Worm (Caenorhabditis elegans): ENCODE results near the gene C28G1.10.

C28G1.10 gene

DNA sequence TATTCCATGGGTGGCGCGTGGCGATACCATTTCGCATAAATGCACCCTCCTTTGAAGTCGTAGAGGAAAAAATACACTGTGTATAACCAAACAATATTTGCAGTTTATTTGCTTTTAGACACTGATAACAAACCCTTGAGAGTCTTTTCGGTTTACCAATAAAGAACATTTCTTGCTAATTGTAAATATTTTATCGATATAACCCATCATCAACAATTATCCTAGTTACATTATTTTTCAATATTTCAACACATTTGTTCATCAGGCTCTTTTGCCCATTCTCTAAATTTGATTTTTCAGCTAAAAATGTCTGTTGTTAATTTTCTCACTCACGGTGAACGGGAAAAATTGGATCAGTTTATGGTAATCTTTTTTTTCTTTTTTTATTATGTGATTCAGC lies 2.9 kb upstream of the C28G1.10 start, which contains the start of gene ubc-23:
Gene ubc-23 (plus strand): TSS at position 301 of the 400 bp plus-strand sequence.
- no peak for TF ChIP-seq nhr-42 (GFP tag; IDR thresholded peaks at IDR 0.05)
- no peak for TF ChIP-seq tag-97 (GFP tag; IDR thresholded peaks at IDR 0.05)
- no peak for TF ChIP-seq pqm-1 (tag; optimal IDR thresholded peaks at IDR 0.05)
- no peak for TF ChIP-seq nhr-41 (GFP tag; IDR thresholded peaks at IDR 0.05)
- TF ChIP-seq R02D3.7 (tag; optimal IDR thresholded peaks at IDR 0.05): no peak
- no peak for TF ChIP-seq mes-2 (tag; optimal IDR thresholded peaks at IDR 0.05; ENCODE audit: poor library complexity, severe bottlenecking)
- TF ChIP-seq zip-11 (GFP tag; IDR thresholded peaks at IDR 0.05): no peak
- no peak for TF ChIP-seq daf-16 (GFP tag; optimal IDR thresholded peaks at IDR 0.05)
- TF ChIP-seq daf-16 (tag; optimal IDR thresholded peaks at IDR 0.05): no peak
- TF ChIP-seq nhr-6 (tag; optimal IDR thresholded peaks at IDR 0.05): no peak

ce11 chrX:8853524-8853923 lies 6.6 kb downstream of the C28G1.10 start, which contains the start of gene sprp-4:
TSS of gene sprp-4 (minus strand) at chrX:8853624.
- no peak for TF ChIP-seq vab-7 (GFP tag; IDR thresholded peaks at IDR 0.05)

ce11 chrX:8854409-8854808 lies 7.5 kb downstream of the C28G1.10 start:
- TF ChIP-seq lin-15B (tag; optimal IDR thresholded peaks at IDR 0.05) (no peak), set-16 (GFP tag; IDR thresholded peaks at IDR 0.05) (no peak), aha-1 (tag) (peak; percentile 93), daf-8 (GFP tag; IDR thresholded peaks at IDR 0.05) (no peak), ztf-11 (tag; optimal IDR thresholded peaks at IDR 0.05) (no peak), unc-130 (GFP tag; optimal IDR thresholded peaks at IDR 0.05) (no peak)

DNA sequence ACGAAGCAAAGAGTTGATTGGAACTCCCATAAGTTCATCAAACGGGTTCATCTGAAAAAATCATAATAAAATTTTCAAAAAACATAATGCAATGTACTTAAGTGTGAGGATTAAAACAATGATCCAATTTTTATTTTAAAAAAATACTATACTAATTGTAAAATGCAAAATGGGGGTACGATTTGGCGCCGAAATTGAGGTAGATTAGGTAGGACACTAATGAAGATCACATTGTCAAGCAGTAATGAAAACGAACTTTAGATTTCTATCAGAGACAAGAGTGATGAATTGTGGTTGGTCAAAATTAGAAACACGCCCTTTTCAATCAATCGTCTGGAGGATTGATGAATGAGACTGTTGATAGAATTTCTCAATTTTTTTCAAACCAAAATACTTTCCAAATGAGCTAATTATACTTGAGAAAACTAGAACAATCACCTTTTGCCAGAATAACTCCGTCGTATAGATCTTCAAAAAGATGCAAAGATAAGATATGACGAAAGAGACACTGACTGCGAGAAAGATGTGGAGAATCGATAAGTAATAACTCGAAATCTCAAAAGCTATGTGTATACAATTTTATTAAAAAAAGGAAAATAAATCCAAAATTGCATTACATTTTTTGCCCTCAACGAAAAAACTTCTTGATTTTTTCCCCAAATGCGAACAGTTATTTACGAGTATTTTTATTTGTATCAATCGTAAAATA lies 11.1 kb downstream of the C28G1.10 start, which contains the start of gene C06E2.5:
Gene C06E2.5 (minus strand): TSS at position 51 of the 709 bp plus-strand sequence.
- TF ChIP-seq mdt-29 (GFP tag; IDR thresholded peaks at IDR 0.05) (no peak), unc-62 (GFP tag; optimal IDR thresholded peaks at IDR 0.05 in 1 of 2) (peak in 1 of 2 experiments; percentile 45), unc-62 (tag; optimal IDR thresholded peaks at IDR 0.05) (no peak)

DNA sequence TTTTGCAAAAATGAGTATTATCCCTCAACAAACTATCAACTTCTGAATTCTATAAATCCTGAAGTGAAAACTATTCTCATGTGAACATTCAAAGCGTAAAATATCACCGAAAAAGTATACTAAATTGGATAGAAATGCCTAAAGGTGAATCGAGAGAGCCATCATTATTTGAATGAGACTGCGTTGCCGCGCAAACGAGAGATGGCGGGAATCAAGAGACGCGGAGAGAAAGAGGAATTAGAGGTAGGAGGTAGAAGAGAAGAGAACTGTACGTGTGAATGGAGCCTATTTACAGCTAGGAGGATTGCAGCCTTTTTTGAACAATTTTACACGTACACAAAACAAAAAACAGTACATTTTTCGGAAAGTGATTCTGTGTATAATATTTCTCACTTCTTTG lies 12.6 kb downstream of the C28G1.10 start:
- no peak for TF ChIP-seq dmd-9 (GFP tag; IDR thresholded peaks at IDR 0.05)
- TF ChIP-seq dpl-1 (GFP tag; optimal IDR thresholded peaks at IDR 0.05): peak; percentile 26

DNA sequence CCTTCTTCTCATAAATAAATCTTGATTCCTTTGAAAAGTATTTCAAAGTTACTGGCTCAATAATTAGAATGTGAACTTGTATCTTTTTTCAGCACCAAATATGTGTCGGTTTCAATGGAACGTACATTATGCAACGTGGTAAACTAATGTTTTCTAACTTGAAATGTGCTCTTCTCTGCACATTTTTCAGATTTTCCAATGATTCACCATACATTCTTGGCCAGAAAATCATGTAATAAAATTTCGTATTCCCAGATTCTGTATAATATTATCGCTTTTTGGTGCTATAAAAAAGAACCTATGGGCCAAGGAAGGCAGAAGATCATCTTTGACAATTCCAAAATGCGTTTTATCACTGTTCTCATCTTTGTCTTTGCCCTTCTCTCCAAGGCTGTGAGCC lies 14.0 kb downstream of the C28G1.10 start, which contains the start of gene C06E2.9:
Gene C06E2.9 (plus strand): TSS at position 301 of the 400 bp plus-strand sequence.
- peak in 1 of 2 experiments; percentile 2 for TF ChIP-seq unc-62 (GFP tag; optimal IDR thresholded peaks at IDR 0.05 in 1 of 2)
- no peak for TF ChIP-seq unc-62 (tag; optimal IDR thresholded peaks at IDR 0.05)
- TF ChIP-seq hmg-1.1 (GFP tag; IDR thresholded peaks at IDR 0.05): no peak
- no peak for TF ChIP-seq fkh-10 (GFP tag; optimal IDR thresholded peaks at IDR 0.05)

ce11 chrX:8866563-8866962 lies 19.6 kb downstream of the C28G1.10 start, which contains the start of gene ins-9:
TSS of gene ins-9 (minus strand) at chrX:8866663.
- TF ChIP-seq daf-19 (GFP tag; conservative IDR thresholded peaks at IDR 0.05) (no peak), pha-4 (GFP tag; IDR thresholded peaks at IDR 0.05) (no peak), pha-4 (tag; optimal IDR thresholded peaks at IDR 0.05) (no peak), nhr-48 (tag; optimal IDR thresholded peaks at IDR 0.05) (no peak)

All from whole organism, L4 larva.